1 worm cellular context compared by ENCODE assay signal in the genomic region with DNA sequence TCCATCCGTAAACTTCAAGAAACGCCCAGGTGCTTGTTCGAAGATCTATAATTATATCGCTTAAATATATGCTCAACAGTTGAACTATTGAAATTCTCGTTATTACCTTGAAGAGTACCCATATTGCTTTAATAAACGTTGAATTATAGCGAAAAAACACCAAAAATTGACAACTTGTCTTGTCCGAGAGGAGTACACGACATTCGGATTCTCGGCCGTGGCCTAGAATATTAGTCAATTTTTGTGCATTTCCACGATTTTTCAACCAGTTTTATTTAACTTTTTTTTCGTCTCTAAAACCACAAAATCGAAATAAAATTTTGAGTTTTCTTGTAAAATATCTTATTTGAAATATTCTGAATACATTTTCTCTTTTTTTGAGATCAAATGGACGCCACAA.
A peak's percentile ranks its signal among the peaks of the same experiment; 100 is the strongest.
TF ChIP-seq lines count a peak whose summit lies in the region.

A gene (minus strand): TSS at position 205 of the 400 bp plus-strand sequence.
A gene (plus strand): TSS at position 383 of the 400 bp plus-strand sequence.

TF ChIP-seq in whole organism, L1 larva, 84 proteins besides CTCF, POLR2A, EP300 and RAD21 (continued from another document):
- TF ChIP-seq grh-1 (GFP tag; IDR thresholded peaks at IDR 0.05; lab: Robert Waterston, UW) (no peak), C34B4.2 (tag; optimal IDR thresholded peaks at IDR 0.05; lab: Kevin White, UChicago) (no peak), snu-23 (GFP tag; optimal IDR thresholded peaks at IDR 0.05; lab: Kevin White, UChicago) (peak; percentile 75), nhr-90 (tag; optimal IDR thresholded peaks at IDR 0.05; lab: Kevin White, UChicago; ENCODE audit: poor library complexity) (peak; percentile 84), ets-5 (GFP tag; IDR thresholded peaks at IDR 0.05; lab: Robert Waterston, UW) (no peak)
